Worm (Caenorhabditis elegans) whole organism, L2 larva: Measurements from ENCODE around the gene clec-83.
"Not testable (repeated sequence)": the region's sequence is repeated elsewhere in the genome, so short reads cannot be mapped to it uniquely, and the experiment has no call there.

Source experiments
- C34F6.9 ChIP-seq: fragments of 150-350 bp; optimal IDR thresholded peaks from 2 replicates; lab custom pipeline; 2014; ENCODE audit warnings: missing biosample characterization, missing genetic modification characterization
- F13H6.1 ChIP-seq: sonication (generic microtip); optimal IDR thresholded peaks from 2 replicates; lab custom pipeline; 2016; ENCODE audit warnings: missing genetic modification characterization, missing compliant biosample characterization
- Y55F3AM.14 ChIP-seq: fragments of 200-800 bp; sonication (Bioruptor generic); optimal IDR thresholded peaks from 2 replicates; lab custom pipeline; 2018; ENCODE audit warnings: mild to moderate bottlenecking, missing genetic modification characterization, missing compliant biosample characterization
- ZK546.5 ChIP-seq: sonication (generic microtip); optimal IDR thresholded peaks from 2 replicates; lab custom pipeline; 2017; ENCODE audit warnings: missing biosample characterization, missing genetic modification characterization
- alr-1 ChIP-seq: fragments of 150-350 bp; optimal IDR thresholded peaks from 2 replicates; lab custom pipeline; 2014; ENCODE audit warnings: missing biosample characterization, missing genetic modification characterization
- blmp-1 ChIP-seq: sonication (generic microtip); optimal IDR thresholded peaks from 2 replicates; lab custom pipeline; 2017; ENCODE audit warnings: missing genetic modification characterization, mild to moderate bottlenecking, missing compliant biosample characterization, antibody characterized with exemption, moderate library complexity; ENCODE audit not compliant: insufficient read depth
- ceh-16 ChIP-seq: fragments of 150-350 bp; optimal IDR thresholded peaks from 2 replicates; lab custom pipeline; 2014; ENCODE audit warnings: missing biosample characterization, missing genetic modification characterization
- crh-2 ChIP-seq: sonication (generic microtip); optimal IDR thresholded peaks from 2 replicates; lab custom pipeline; 2017; ENCODE audit warnings: missing biosample characterization, missing genetic modification characterization
- dmd-4 ChIP-seq: sonication (generic microtip); optimal IDR thresholded peaks from 2 replicates; lab custom pipeline; 2017; ENCODE audit warnings: missing biosample characterization, missing genetic modification characterization
- egl-27 ChIP-seq: sonication (generic microtip); optimal IDR thresholded peaks from 3 replicates; lab custom pipeline; 2017; ENCODE audit warnings: missing biosample characterization, missing genetic modification reagents, missing genetic modification characterization
- elt-3 ChIP-seq: sonication (generic microtip); optimal IDR thresholded peaks from 2 replicates; lab custom pipeline; 2017; ENCODE audit warnings: missing biosample characterization, missing genetic modification characterization
- lin-13 ChIP-seq: fragments of 150-350 bp; optimal IDR thresholded peaks from 2 replicates; lab custom pipeline; 2014; ENCODE audit warnings: missing biosample characterization, missing genetic modification reagents, missing genetic modification characterization
- lin-39 ChIP-seq: fragments of 150-350 bp; optimal IDR thresholded peaks from 2 replicates; lab custom pipeline; 2014; ENCODE audit warnings: missing biosample characterization, missing genetic modification reagents, missing genetic modification characterization
- lsy-2 ChIP-seq, 2 experiments: fragments of 150-350 bp in 1 of 2; sonication (generic microtip) in 1 of 2; optimal IDR thresholded peaks; 2 replicates each; lab custom pipeline; 2014 to 2017; ENCODE audit warnings: missing biosample characterization in 2 of 2, missing genetic modification characterization in 2 of 2
- mbf-1 ChIP-seq: sonication (generic microtip); optimal IDR thresholded peaks from 2 replicates; lab custom pipeline; 2017; ENCODE audit warnings: missing biosample characterization, missing genetic modification characterization
- nhr-10 ChIP-seq: sonication (generic microtip); optimal IDR thresholded peaks from 2 replicates; lab custom pipeline; 2017; ENCODE audit warnings: missing biosample characterization, missing genetic modification characterization
- nhr-11 ChIP-seq: fragments of 150-350 bp; optimal IDR thresholded peaks from 2 replicates; lab custom pipeline; 2014; ENCODE audit warnings: missing biosample characterization, missing genetic modification characterization
- nhr-12 ChIP-seq: fragments of 150-350 bp; optimal IDR thresholded peaks from 2 replicates; lab custom pipeline; 2014; ENCODE audit warnings: missing biosample characterization, missing genetic modification characterization
- nhr-129 ChIP-seq: fragments of 150-350 bp; optimal IDR thresholded peaks from 2 replicates; lab custom pipeline; 2014; ENCODE audit warnings: missing biosample characterization, missing genetic modification characterization
- nhr-21 ChIP-seq: fragments of 150-350 bp; optimal IDR thresholded peaks from 2 replicates; lab custom pipeline; 2014; ENCODE audit warnings: missing biosample characterization, missing genetic modification characterization
- nhr-23 ChIP-seq: fragments of 150-350 bp; optimal IDR thresholded peaks from 2 replicates; lab custom pipeline; 2014; ENCODE audit warnings: missing biosample characterization, missing genetic modification reagents, missing genetic modification characterization
- nhr-237 ChIP-seq: fragments of 150-350 bp; optimal IDR thresholded peaks from 2 replicates; lab custom pipeline; 2014; ENCODE audit warnings: missing biosample characterization, missing genetic modification characterization
- nhr-25 ChIP-seq: fragments of 150-350 bp; sonication (generic microtip); optimal IDR thresholded peaks from 3 replicates; lab custom pipeline; 2014; ENCODE audit warnings: missing biosample characterization, missing genetic modification characterization
- nhr-77 ChIP-seq: fragments of 150-350 bp; optimal IDR thresholded peaks from 2 replicates; lab custom pipeline; 2014; ENCODE audit warnings: missing biosample characterization, missing genetic modification characterization
- peb-1 ChIP-seq: fragments of 150-350 bp; optimal IDR thresholded peaks from 2 replicates; lab custom pipeline; 2014; ENCODE audit warnings: missing biosample characterization, missing genetic modification characterization
- sem-4 ChIP-seq: fragments of 150-350 bp; optimal IDR thresholded peaks from 2 replicates; lab custom pipeline; 2014; ENCODE audit warnings: missing biosample characterization, missing genetic modification reagents, missing genetic modification characterization
- sma-9 ChIP-seq, 2 experiments: fragments of 150-350 bp in 1 of 2; sonication (generic microtip) in 1 of 2; optimal IDR thresholded peaks; 2 replicates each; lab custom pipeline; 2014 to 2016; ENCODE audit warnings: missing genetic modification characterization in 2 of 2, mild to moderate bottlenecking in 1 of 2, missing biosample characterization in 1 of 2, missing compliant biosample characterization in 1 of 2, missing genetic modification reagents in 1 of 2, moderate library complexity in 1 of 2
- unc-39 ChIP-seq: fragments of 150-350 bp; optimal IDR thresholded peaks from 2 replicates; lab custom pipeline; 2014; ENCODE audit warnings: missing biosample characterization, missing genetic modification characterization
- unc-55 ChIP-seq: fragments of 150-350 bp; sonication (generic microtip); optimal IDR thresholded peaks from 3 replicates; lab custom pipeline; 2014; ENCODE audit warnings: missing biosample characterization, missing genetic modification reagents, missing genetic modification characterization
- ztf-1 ChIP-seq: fragments of 200-800 bp; sonication (Bioruptor generic); conservative IDR thresholded peaks from 2 replicates; pipeline ENCODE4 v1.3.6; 2022; ENCODE audit warnings: missing genetic modification characterization, missing compliant biosample characterization
- ztf-4 ChIP-seq: fragments of 150-350 bp; optimal IDR thresholded peaks from 2 replicates; lab custom pipeline; 2014; ENCODE audit warnings: missing biosample characterization, missing genetic modification characterization

Gene clec-83

ce11 chrIV:2805525-2805924 is 35.7 kb downstream of the clec-83 start, which contains the start of gene Y54G2A.45 (continued):
- TF ChIP-seq alr-1 (tag; lab: Kevin White, UChicago) (no peak), crh-2 (peak; percentile 62), peb-1 (tag; lab: Kevin White, UChicago) (no peak), mbf-1 (tag; lab: Kevin White, UChicago) (no peak), ztf-1 (GFP tag; lab: Robert Waterston, UW) (no peak), nhr-77 (tag; lab: Kevin White, UChicago) (no peak), F13H6.1 (peak; percentile 23), nhr-11 (tag; lab: Kevin White, UChicago) (no peak), sem-4 (tag; lab: Kevin White, UChicago) (no peak), ceh-16 (tag; lab: Kevin White, UChicago) (no peak), nhr-23 (tag; lab: Kevin White, UChicago) (no peak), elt-3 (no peak), sma-9 (GFP tag; optimal IDR thresholded peaks at IDR 0.05; lab: Kevin White, UChicago) (peak; percentile 16), sma-9 (tag; optimal IDR thresholded peaks at IDR 0.05; lab: Kevin White, UChicago) (no peak), unc-39 (tag; lab: Kevin White, UChicago) (no peak), C34F6.9 (tag; lab: Kevin White, UChicago) (no peak)

- no peak for TF ChIP-seq egl-27
- no peak for TF ChIP-seq unc-39 (tag; lab: Kevin White, UChicago)
- no peak for TF ChIP-seq Y55F3AM.14 (GFP tag; lab: Kevin White, UChicago)
- TF ChIP-seq nhr-25 (tag; lab: Kevin White, UChicago), result no peak
- no peak for TF ChIP-seq dmd-4
- no peak for TF ChIP-seq ceh-16 (tag; lab: Kevin White, UChicago)
- TF ChIP-seq nhr-12, result no peak
- TF ChIP-seq nhr-77 (tag; lab: Kevin White, UChicago), result no peak
- no peak for TF ChIP-seq nhr-23 (tag; lab: Kevin White, UChicago)
Observed at ce11 chrIV:2803652-2804051, 37.6 kb downstream of the clec-83 start, which contains the start of gene Y54G2A.32. Gene Y54G2A.32, plus strand, starts transcription at chrIV:2803952.

ce11 chrIV:2802193-2802592 is 39.1 kb downstream of the clec-83 start:
- TF ChIP-seq nhr-10 (no peak), ztf-1 (GFP tag; lab: Robert Waterston, UW) (no peak), ZK546.5 (tag; lab: Kevin White, UChicago) (no peak), ztf-4 (tag; lab: Kevin White, UChicago) (no peak), dmd-4 (no peak), unc-55 (GFP tag; lab: Kevin White, UChicago) (peak; percentile 20), unc-39 (tag; lab: Kevin White, UChicago) (no peak)
- TF ChIP-seq, all 48 proteins: peak for 1

- not testable (repeated sequence) for TF ChIP-seq ZK546.5 (tag; lab: Kevin White, UChicago); nhr-237 (tag; lab: Kevin White, UChicago); dmd-4
Observed at ce11 chrIV:2801558-2801957, 39.7 kb downstream of the clec-83 start, which contains the start of gene Y54G2A.44. Gene Y54G2A.44, plus strand, starts transcription at chrIV:2801858.

- no peak for TF ChIP-seq nhr-21 (tag; lab: Kevin White, UChicago)
- TF ChIP-seq C34F6.9 (tag; lab: Kevin White, UChicago), result peak; percentile 10
- TF ChIP-seq lsy-2 (tag; optimal IDR thresholded peaks at IDR 0.05; lab: Kevin White, UChicago), result peak in 1 of 2 experiments; percentile 17
- no peak for TF ChIP-seq mbf-1 (tag; lab: Kevin White, UChicago)
- TF ChIP-seq blmp-1 (tag; lab: Kevin White, UChicago), result no peak
- no peak for TF ChIP-seq lin-39 (tag; lab: Kevin White, UChicago)
- no peak for TF ChIP-seq nhr-237 (tag; lab: Kevin White, UChicago)
- TF ChIP-seq unc-55 (GFP tag; lab: Kevin White, UChicago), result peak; percentile 20
- TF ChIP-seq nhr-77 (tag; lab: Kevin White, UChicago), result no peak
- peak; percentile 35 for TF ChIP-seq lin-13 (GFP tag; lab: Kevin White, UChicago)
- TF ChIP-seq, all 48 proteins: peak for 4
Observed at ce11 chrIV:2801004-2801403, 40.3 kb downstream of the clec-83 start.

- no peak for TF ChIP-seq nhr-129 (tag; lab: Kevin White, UChicago)
- TF ChIP-seq lin-39 (tag; lab: Kevin White, UChicago), result no peak
Observed at ce11 chrIV:2799890-2800289, 41.4 kb downstream of the clec-83 start.
